Worm (Caenorhabditis elegans): ENCODE results near the gene F38B6.7.
A peak's percentile ranks its signal among the peaks of the same experiment; 100 is the strongest.

F38B6.7 gene

DNA sequence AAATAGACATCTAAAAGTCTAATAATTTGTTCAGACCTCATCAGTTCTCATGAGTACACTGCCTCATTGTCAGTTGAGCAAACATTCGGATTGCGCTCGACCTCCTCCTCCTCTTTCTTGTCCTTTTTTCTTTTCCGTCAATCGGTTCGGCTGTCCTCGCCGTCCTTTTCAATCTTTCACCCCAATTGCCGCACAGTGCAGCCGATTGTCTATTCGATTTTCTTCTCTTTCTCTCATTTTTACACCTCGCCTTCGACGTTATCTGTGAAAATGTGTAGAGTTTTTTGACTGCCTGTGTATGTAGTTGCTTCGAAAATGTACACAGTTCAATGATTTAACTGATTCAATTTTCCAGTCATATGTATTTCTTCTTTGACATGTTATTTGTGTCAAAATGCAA lies 45.0 kb downstream of the F38B6.7 start (continued):
- TF ChIP-seq fkh-8 (tag; optimal IDR thresholded peaks at IDR 0.05) (no peak), ets-5 (GFP tag; IDR thresholded peaks at IDR 0.05) (no peak), elt-2 (tag; optimal IDR thresholded peaks at IDR 0.05) (peak; percentile 23), lin-15B (tag; optimal IDR thresholded peaks at IDR 0.05) (no peak), ceh-82 (tag; optimal IDR thresholded peaks at IDR 0.05) (peak in 1 of 3 experiments; percentile 25), snu-23 (GFP tag; optimal IDR thresholded peaks at IDR 0.05) (peak; percentile 13), sup-37 (GFP tag; optimal IDR thresholded peaks at IDR 0.05) (no peak), nhr-237 (tag; optimal IDR thresholded peaks at IDR 0.05) (no peak), lin-39 (tag; optimal IDR thresholded peaks at IDR 0.05) (no peak), sox-4 (tag; optimal IDR thresholded peaks at IDR 0.05) (no peak), egl-27 (tag; optimal IDR thresholded peaks at IDR 0.05) (no peak), efl-1 (optimal IDR thresholded peaks at IDR 0.05) (no peak), efl-1 (GFP tag; optimal IDR thresholded peaks at IDR 0.05 in 1 of 2) (peak in 1 of 2 experiments; percentile 35), nhr-19 (GFP tag; conservative IDR thresholded peaks at IDR 0.05) (no peak), nhr-90 (tag; optimal IDR thresholded peaks at IDR 0.05; ENCODE audit: poor library complexity) (no peak), unc-30 (tag; optimal IDR thresholded peaks at IDR 0.05) (no peak), nhr-28 (tag; optimal IDR thresholded peaks at IDR 0.05) (no peak), lin-35 (GFP tag; optimal IDR thresholded peaks at IDR 0.05) (peak in 1 of 2 experiments; percentile 44), C16A3.4 (tag; optimal IDR thresholded peaks at IDR 0.05) (no peak), F16B12.6 (tag; optimal IDR thresholded peaks at IDR 0.05) (no peak), lin-13 (GFP tag; optimal IDR thresholded peaks at IDR 0.05) (no peak), lsy-2 (tag; optimal IDR thresholded peaks at IDR 0.05) (peak in 1 of 2 experiments; percentile 2), ceh-88 (GFP tag; IDR thresholded peaks at IDR 0.05) (no peak), nhr-12 (tag; optimal IDR thresholded peaks at IDR 0.05) (no peak), C04F5.9 (tag; optimal IDR thresholded peaks at IDR 0.05) (no peak), ceh-8 (GFP tag; optimal IDR thresholded peaks at IDR 0.05) (no peak), sptf-1 (tag; optimal IDR thresholded peaks at IDR 0.05) (no peak), nhr-76 (tag; optimal IDR thresholded peaks at IDR 0.05) (no peak), hlh-4 (tag; optimal IDR thresholded peaks at IDR 0.05) (no peak), blmp-1 (tag; optimal IDR thresholded peaks at IDR 0.05) (peak; percentile 48), ama-1 (optimal IDR thresholded peaks at IDR 0.05) (no peak), jun-1 (tag; optimal IDR thresholded peaks at IDR 0.05) (no peak), zag-1 (tag; optimal IDR thresholded peaks at IDR 0.05) (no peak), efl-3 (GFP tag; optimal IDR thresholded peaks at IDR 0.05) (no peak), aly-2 (tag; optimal IDR thresholded peaks at IDR 0.05) (no peak), unc-98 (GFP tag; IDR thresholded peaks at IDR 0.05) (no peak), mef-2 (tag; optimal IDR thresholded peaks at IDR 0.05) (no peak), ces-1 (GFP tag; optimal IDR thresholded peaks at IDR 0.05) (no peak), aha-1 (tag; optimal IDR thresholded peaks at IDR 0.05) (no peak), nhr-20 (tag; optimal IDR thresholded peaks at IDR 0.05) (peak; percentile 39), unc-130 (tag; optimal IDR thresholded peaks at IDR 0.05) (no peak), swsn-7 (tag; optimal IDR thresholded peaks at IDR 0.05) (no peak), grh-1 (GFP tag; IDR thresholded peaks at IDR 0.05) (no peak), hpl-2 (GFP tag; optimal IDR thresholded peaks at IDR 0.05) (no peak), pqm-1 (tag; optimal IDR thresholded peaks at IDR 0.05) (no peak), zip-4 (GFP tag; optimal IDR thresholded peaks at IDR 0.05) (no peak), fos-1 (tag; optimal IDR thresholded peaks at IDR 0.05) (no peak), unc-62 (GFP tag; optimal IDR thresholded peaks at IDR 0.05) (no peak), mdl-1 (tag; optimal IDR thresholded peaks at IDR 0.05) (no peak), tbx-2 (tag; optimal IDR thresholded peaks at IDR 0.05) (no peak), mab-9 (GFP tag; IDR thresholded peaks at IDR 0.05) (no peak)
